Worm (Caenorhabditis elegans): ENCODE results near the gene F20C5.6.

DNA sequence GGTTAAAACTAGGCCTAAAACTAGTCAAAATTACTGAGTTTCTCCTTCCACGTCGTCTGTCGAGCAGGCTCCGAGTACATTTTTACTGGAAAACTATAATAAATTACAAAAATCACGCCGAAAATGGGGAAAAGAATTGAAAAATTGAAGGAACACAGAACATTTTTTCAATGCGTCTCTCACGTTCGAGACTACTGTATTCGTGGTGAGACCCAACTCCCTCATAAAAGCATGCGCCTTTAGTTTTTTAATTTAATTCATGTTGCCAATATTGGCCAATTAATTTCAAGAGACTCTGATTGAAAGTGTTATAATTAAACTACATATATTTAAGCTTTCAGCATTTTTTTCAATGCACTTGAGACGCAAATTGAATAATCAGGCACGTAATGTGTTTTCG is 18.9 kb downstream of the F20C5.6 start:
- TF ChIP-seq ama-1 (optimal IDR thresholded peaks at IDR 0.05) (no peak), sea-1 (GFP tag; conservative IDR thresholded peaks at IDR 0.05) (no peak), aly-1 (tag; optimal IDR thresholded peaks at IDR 0.05) (no peak), scrt-1 (GFP tag; IDR thresholded peaks at IDR 0.05) (no peak), hmg-4 (GFP tag; optimal IDR thresholded peaks at IDR 0.05) (no peak), ceh-13 (GFP tag; optimal IDR thresholded peaks at IDR 0.05) (no peak), hnd-1 (tag; optimal IDR thresholded peaks at IDR 0.05) (no peak), tra-4 (tag; optimal IDR thresholded peaks at IDR 0.05) (no peak), hmbx-1 (tag; optimal IDR thresholded peaks at IDR 0.05) (no peak), B0310.2 (tag; optimal IDR thresholded peaks at IDR 0.05) (no peak)
